Worm (Caenorhabditis elegans): ENCODE data around the gene ymel-1.

The ymel-1 gene

ce11 chrIII:10461164-10461546, 45.2 kb downstream of the ymel-1 start, which contains the start of gene atx-2 (continued):
- TF ChIP-seq ceh-22 (tag; optimal IDR thresholded peaks at IDR 0.05) (peak; percentile 98), pha-4 (tag; optimal IDR thresholded peaks at IDR 0.05) (no peak), zip-5 (tag; optimal IDR thresholded peaks at IDR 0.05) (peak; percentile 95), elt-4 (tag; optimal IDR thresholded peaks at IDR 0.05) (peak; percentile 96), pqm-1 (tag; optimal IDR thresholded peaks at IDR 0.05) (peak; percentile 92), hlh-30 (tag; optimal IDR thresholded peaks at IDR 0.05; ENCODE audit: insufficient read depth) (peak; percentile 74), npax-4 (tag; optimal IDR thresholded peaks at IDR 0.05) (peak; percentile 89), dmd-4 (tag; optimal IDR thresholded peaks at IDR 0.05; ENCODE audit: borderline replicate concordance) (peak; percentile 97), ahr-1 (tag; optimal IDR thresholded peaks at IDR 0.05) (peak; percentile 99), ceh-45 (GFP tag; IDR thresholded peaks at IDR 0.05) (peak; percentile 99), sdc-2 (tag; optimal IDR thresholded peaks at IDR 0.05) (peak; percentile 89), nhr-11 (tag; optimal IDR thresholded peaks at IDR 0.05) (peak; percentile 81), nhr-232 (tag; optimal IDR thresholded peaks at IDR 0.05) (peak; percentile 96), ttx-3 (tag; optimal IDR thresholded peaks at IDR 0.05) (peak; percentile 98), lim-6 (tag; optimal IDR thresholded peaks at IDR 0.05) (peak; percentile 98), pag-3 (tag; optimal IDR thresholded peaks at IDR 0.05; ENCODE audit: borderline replicate concordance) (peak; percentile 97), rnt-1 (tag; optimal IDR thresholded peaks at IDR 0.05) (peak; percentile 99), ceh-9 (tag; optimal IDR thresholded peaks at IDR 0.05) (peak; percentile 87), ceh-19 (GFP tag; optimal IDR thresholded peaks at IDR 0.05) (peak; percentile 98), fax-1 (tag; optimal IDR thresholded peaks at IDR 0.05) (peak; percentile 97), ceh-6 (GFP tag; optimal IDR thresholded peaks at IDR 0.05) (peak; percentile 97), hlh-15 (tag; optimal IDR thresholded peaks at IDR 0.05) (peak; percentile 96), nfya-1 (tag; optimal IDR thresholded peaks at IDR 0.05) (peak; percentile 98), unc-3 (GFP tag; conservative IDR thresholded peaks at IDR 0.05) (peak; percentile 98), unc-3 (tag; optimal IDR thresholded peaks at IDR 0.05) (peak; percentile 99), madf-2 (tag; optimal IDR thresholded peaks at IDR 0.05) (peak; percentile 96), unc-42 (tag; optimal IDR thresholded peaks at IDR 0.05) (peak; percentile 84), pros-1 (tag; optimal IDR thresholded peaks at IDR 0.05) (peak; percentile 22), T23F11.4 (GFP tag; optimal IDR thresholded peaks at IDR 0.05) (peak; percentile 97), ceh-48 (tag; optimal IDR thresholded peaks at IDR 0.05) (peak; percentile 97), gmeb-2 (tag; optimal IDR thresholded peaks at IDR 0.05) (peak; percentile 98), ceh-34 (tag; optimal IDR thresholded peaks at IDR 0.05) (peak; percentile 99), unc-55 (GFP tag; optimal IDR thresholded peaks at IDR 0.05) (peak; percentile 48), ceh-31 (tag; optimal IDR thresholded peaks at IDR 0.05) (peak; percentile 99), pax-1 (tag; optimal IDR thresholded peaks at IDR 0.05) (no peak), sox-4 (tag; optimal IDR thresholded peaks at IDR 0.05) (peak; percentile 99), Y22D7AL.16 (tag; optimal IDR thresholded peaks at IDR 0.05) (peak; percentile 93), ets-4 (tag; optimal IDR thresholded peaks at IDR 0.05) (peak; percentile 86), hlh-6 (tag; optimal IDR thresholded peaks at IDR 0.05) (peak; percentile 98), C38D4.7 (GFP tag; optimal IDR thresholded peaks at IDR 0.05) (peak; percentile 95), che-1 (tag; optimal IDR thresholded peaks at IDR 0.05) (peak; percentile 93), pat-9 (tag; optimal IDR thresholded peaks at IDR 0.05) (peak; percentile 98), tbx-2 (tag; optimal IDR thresholded peaks at IDR 0.05) (peak; percentile 99), ama-1 (optimal IDR thresholded peaks at IDR 0.05) (no peak), dve-1 (tag; optimal IDR thresholded peaks at IDR 0.05) (peak; percentile 78), K09A11.1 (tag; optimal IDR thresholded peaks at IDR 0.05; ENCODE audit: insufficient read depth) (peak; percentile 98), ref-2 (tag; optimal IDR thresholded peaks at IDR 0.05) (peak; percentile 99)

All from whole organism, late embryonic.